Worm (Caenorhabditis elegans): ENCODE data around the gene T14G10.8.

The T14G10.8 gene

ce11 chrIV:10177779-10178178 lies 31.0 kb upstream of the T14G10.8 start, which contains the start of gene mspn-1:
TSS of gene mspn-1 (plus strand) at chrIV:10177968.
- TF ChIP-seq nhr-77 (tag; optimal IDR thresholded peaks at IDR 0.05): no peak

- TF ChIP-seq nhr-28 (tag; optimal IDR thresholded peaks at IDR 0.05): no peak
- no peak for TF ChIP-seq nhr-43 (tag; optimal IDR thresholded peaks at IDR 0.05; ENCODE audit: poor library complexity, severe bottlenecking)
- TF ChIP-seq tbx-2 (tag; optimal IDR thresholded peaks at IDR 0.05): no peak
- TF ChIP-seq snpc-4 (tag; optimal IDR thresholded peaks at IDR 0.05): peak; percentile 47
- TF ChIP-seq elt-1 (tag; optimal IDR thresholded peaks at IDR 0.05): no peak
- TF ChIP-seq mdl-1 (tag; optimal IDR thresholded peaks at IDR 0.05): no peak
- peak; percentile 52 for TF ChIP-seq nhr-25 (tag; optimal IDR thresholded peaks at IDR 0.05)
- TF ChIP-seq jun-1 (tag; optimal IDR thresholded peaks at IDR 0.05): no peak
- peak; percentile 73 for TF ChIP-seq nhr-23 (tag; optimal IDR thresholded peaks at IDR 0.05)
- no peak for TF ChIP-seq eor-1 (tag; optimal IDR thresholded peaks at IDR 0.05)
- no peak for TF ChIP-seq sea-2 (GFP tag; optimal IDR thresholded peaks at IDR 0.05)
- TF ChIP-seq elt-2 (tag; optimal IDR thresholded peaks at IDR 0.05): peak; percentile 24
- no peak for TF ChIP-seq fos-1 (tag; optimal IDR thresholded peaks at IDR 0.05)
- peak; percentile 65 for TF ChIP-seq hmg-11 (tag; optimal IDR thresholded peaks at IDR 0.05)
- TF ChIP-seq daf-12 (tag; optimal IDR thresholded peaks at IDR 0.05): no peak
- TF ChIP-seq pha-4 (tag; optimal IDR thresholded peaks at IDR 0.05): peak; percentile 70
- no peak for TF ChIP-seq ceh-16 (tag; optimal IDR thresholded peaks at IDR 0.05)
- TF ChIP-seq nfya-1 (tag; optimal IDR thresholded peaks at IDR 0.05; ENCODE audit: insufficient read depth): peak; percentile 85
- TF ChIP-seq lin-39 (tag; optimal IDR thresholded peaks at IDR 0.05): peak; percentile 79
- no peak for TF ChIP-seq R02D3.7 (tag; optimal IDR thresholded peaks at IDR 0.05)
- peak; percentile 64 for TF ChIP-seq lin-15B (tag; optimal IDR thresholded peaks at IDR 0.05)
Measured at ce11 chrIV:10176252-10176730, 29.5 kb upstream of the T14G10.8 start, which contains the start of gene rack-1. TSS of gene rack-1 (plus strand) at chrIV:10176680.

ce11 chrIV:10174932-10175732 lies 28.3 kb upstream of the T14G10.8 start:
- TF ChIP-seq elt-3 (tag; optimal IDR thresholded peaks at IDR 0.05) (no peak), lin-15B (tag; optimal IDR thresholded peaks at IDR 0.05) (no peak), skn-1 (tag; optimal IDR thresholded peaks at IDR 0.05) (no peak), ceh-16 (tag; optimal IDR thresholded peaks at IDR 0.05) (no peak), pqm-1 (tag; optimal IDR thresholded peaks at IDR 0.05) (no peak), mdl-1 (tag; optimal IDR thresholded peaks at IDR 0.05) (no peak), elt-1 (tag; optimal IDR thresholded peaks at IDR 0.05) (no peak), snpc-4 (tag; optimal IDR thresholded peaks at IDR 0.05) (no peak), daf-12 (tag; optimal IDR thresholded peaks at IDR 0.05) (no peak), ama-1 (optimal IDR thresholded peaks at IDR 0.05) (no peak), lin-39 (tag; optimal IDR thresholded peaks at IDR 0.05) (no peak), nhr-237 (tag; optimal IDR thresholded peaks at IDR 0.05) (no peak), unc-39 (tag; optimal IDR thresholded peaks at IDR 0.05) (no peak), tbx-2 (tag; optimal IDR thresholded peaks at IDR 0.05) (no peak), hmg-11 (tag; optimal IDR thresholded peaks at IDR 0.05) (peak; percentile 37), jun-1 (tag; optimal IDR thresholded peaks at IDR 0.05) (no peak), ztf-4 (tag; optimal IDR thresholded peaks at IDR 0.05) (no peak), nfya-1 (tag; optimal IDR thresholded peaks at IDR 0.05; ENCODE audit: insufficient read depth) (peak; percentile 29), nhr-25 (tag; optimal IDR thresholded peaks at IDR 0.05) (peak; percentile 16), egl-5 (tag; optimal IDR thresholded peaks at IDR 0.05) (no peak), eor-1 (tag; optimal IDR thresholded peaks at IDR 0.05) (no peak), nhr-76 (tag; optimal IDR thresholded peaks at IDR 0.05) (no peak), ztf-11 (tag; optimal IDR thresholded peaks at IDR 0.05) (no peak), ceh-82 (tag; optimal IDR thresholded peaks at IDR 0.05) (no peak), nhr-77 (tag; optimal IDR thresholded peaks at IDR 0.05) (no peak), sea-2 (GFP tag; optimal IDR thresholded peaks at IDR 0.05) (no peak), fkh-2 (tag; optimal IDR thresholded peaks at IDR 0.05) (no peak), unc-62 (GFP tag; optimal IDR thresholded peaks at IDR 0.05) (no peak), fos-1 (tag; optimal IDR thresholded peaks at IDR 0.05) (no peak), pha-4 (tag; optimal IDR thresholded peaks at IDR 0.05) (peak; percentile 56), elt-2 (tag; optimal IDR thresholded peaks at IDR 0.05) (peak; percentile 45), zag-1 (tag; optimal IDR thresholded peaks at IDR 0.05) (no peak), ceh-28 (tag; optimal IDR thresholded peaks at IDR 0.05) (peak; percentile 24), R02D3.7 (tag; optimal IDR thresholded peaks at IDR 0.05) (no peak), aly-2 (tag; optimal IDR thresholded peaks at IDR 0.05) (no peak)

Measured in whole organism, L3 larva.